Fruit fly (Drosophila melanogaster): ENCODE data around the gene CG13950.
A peak's percentile ranks its signal among the peaks of the same experiment; 100 is the strongest.

CG13950 gene

DNA sequence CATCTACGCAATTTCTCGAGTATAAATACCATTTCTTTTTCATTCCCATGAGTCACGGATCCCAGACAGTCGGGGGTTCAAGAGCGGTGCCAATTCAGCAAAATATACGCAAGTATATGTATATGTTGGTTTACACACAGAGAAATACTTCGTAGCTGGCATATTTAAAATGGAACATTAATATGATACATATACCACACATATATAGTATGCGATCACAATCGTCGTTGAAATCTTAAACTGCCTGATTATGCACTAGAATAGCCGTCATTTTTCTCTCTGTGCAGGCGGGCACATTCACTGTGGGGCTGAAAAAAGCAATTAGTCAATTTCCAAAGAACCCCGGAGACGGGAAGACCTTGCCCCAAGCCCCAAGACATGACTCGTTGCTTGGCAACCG, 18.3 kb upstream of the CG13950 start (continued):
- TF ChIP-seq CG9797 (GFP tag; optimal IDR thresholded peaks at IDR 0.05) = no peak
- peak; percentile 66; the same call in 1 of the 3 replicates for TF ChIP-seq CG2889 (GFP tag; IDR thresholded peaks at IDR 0.05)
- peak; percentile 33 for TF ChIP-seq shn (GFP tag; optimal IDR thresholded peaks at IDR 0.05)
- TF ChIP-seq Med (GFP tag) = peak; percentile 93
- peak; percentile 73 for TF ChIP-seq Blimp-1 (GFP tag; optimal IDR thresholded peaks at IDR 0.05)
- TF ChIP-seq CG10959 (GFP tag; IDR thresholded peaks at IDR 0.05) = peak; percentile 61
- TF ChIP-seq H15 (GFP tag; IDR thresholded peaks at IDR 0.05) = peak; percentile 74; the same call in 2 of the 3 replicates
- peak; percentile 65 for TF ChIP-seq CG9727 (GFP tag; optimal IDR thresholded peaks at IDR 0.05)
- peak; percentile 70 for TF ChIP-seq CG15269 (tag; optimal IDR thresholded peaks at IDR 0.05)
- TF ChIP-seq zfh1 (GFP tag; IDR thresholded peaks at IDR 0.05) = peak; percentile 76
- no peak for TF ChIP-seq h (optimal IDR thresholded peaks at IDR 0.05)
- TF ChIP-seq CG2202 (tag; optimal IDR thresholded peaks at IDR 0.05) = no peak
- no peak for TF ChIP-seq CG15479 (GFP tag; optimal IDR thresholded peaks at IDR 0.05)
- TF ChIP-seq mirr (GFP tag; optimal IDR thresholded peaks at IDR 0.05) = peak; percentile 49
- no peak for TF ChIP-seq gsb-n (tag; optimal IDR thresholded peaks at IDR 0.05)
- peak; percentile 15 for TF ChIP-seq trem (tag; optimal IDR thresholded peaks at IDR 0.05)
- TF ChIP-seq TFAM (GFP tag; optimal IDR thresholded peaks at IDR 0.05) = no peak
- TF ChIP-seq MBD-R2 (GFP tag; IDR thresholded peaks at IDR 0.05) = peak; percentile 76; the same call in 1 of the 2 replicates
- peak; percentile 63 for TF ChIP-seq chn (GFP tag; optimal IDR thresholded peaks at IDR 0.05)
- no peak for TF ChIP-seq ERR (GFP tag; optimal IDR thresholded peaks at IDR 0.05)
- TF ChIP-seq Kr (GFP tag; optimal IDR thresholded peaks at IDR 0.05) = no peak
- peak; percentile 72 for TF ChIP-seq CG13775 (GFP tag; optimal IDR thresholded peaks at IDR 0.05)
- no peak for TF ChIP-seq Sry-β (GFP tag; optimal IDR thresholded peaks at IDR 0.05)
- peak; percentile 48; the same call in 1 of the 2 replicates for TF ChIP-seq CG43689 (GFP tag; IDR thresholded peaks at IDR 0.05)
- peak; percentile 38 for TF ChIP-seq ftz-f1 (GFP tag; optimal IDR thresholded peaks at IDR 0.05)
- TF ChIP-seq Mes4 (GFP tag; optimal IDR thresholded peaks at IDR 0.05) = peak; percentile 63
- TF ChIP-seq vfl (GFP tag; optimal IDR thresholded peaks at IDR 0.05) = peak; percentile 75
- peak; percentile 4 for TF ChIP-seq Jarid2 (GFP tag; optimal IDR thresholded peaks at IDR 0.05)
- TF ChIP-seq p53 (GFP tag; optimal IDR thresholded peaks at IDR 0.05) = no peak
- TF ChIP-seq sr (GFP tag; IDR thresholded peaks at IDR 0.05) = peak; percentile 45; the same call in 1 of the 3 replicates
- TF ChIP-seq crol (GFP tag; IDR thresholded peaks at IDR 0.05) = 0 out of 2 replicates have a peak, but pooled peaks have one; percentile 11

DNA sequence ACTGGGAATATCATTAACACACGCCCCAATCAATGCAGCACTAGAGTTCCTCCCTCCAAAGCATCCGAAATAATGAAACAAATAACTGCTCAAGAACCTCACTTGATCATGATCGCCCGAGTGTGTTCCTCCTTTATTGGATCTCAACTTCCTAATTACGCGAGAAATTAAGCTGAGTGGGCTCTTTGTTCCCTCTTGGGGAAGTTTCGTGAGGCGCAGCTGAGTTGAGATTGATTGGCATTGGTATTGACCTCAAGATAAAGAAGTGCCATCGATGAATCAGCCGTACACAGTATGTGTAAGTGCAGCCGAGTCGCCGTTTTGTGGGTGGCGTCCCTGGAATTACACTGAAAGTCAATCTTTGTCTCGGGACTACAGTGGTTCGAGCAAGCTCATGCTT, 17.1 kb upstream of the CG13950 start:
- TF ChIP-seq CG5953 (GFP tag; IDR thresholded peaks at IDR 0.05) (no peak), gt (GFP tag; IDR thresholded peaks at IDR 0.05) (no peak), knrl (GFP tag; IDR thresholded peaks at IDR 0.05; ENCODE audit: partially characterized antibody) (no peak), sima (GFP tag; optimal IDR thresholded peaks at IDR 0.05) (no peak), CG16779 (GFP tag; IDR thresholded peaks at IDR 0.05) (no peak), CG11456 (GFP tag; IDR thresholded peaks at IDR 0.05) (no peak), B-H2 (GFP tag; optimal IDR thresholded peaks at IDR 0.05) (no peak), Ssrp (tag; optimal IDR thresholded peaks at IDR 0.05) (no peak), bcd (GFP tag; optimal IDR thresholded peaks at IDR 0.05) (no peak), slp2 (GFP tag; optimal IDR thresholded peaks at IDR 0.05) (no peak), nerfin-2 (GFP tag; IDR thresholded peaks at IDR 0.05; ENCODE audit: partially characterized antibody) (no peak), gcm2 (GFP tag; optimal IDR thresholded peaks at IDR 0.05) (no peak), CG1647 (GFP tag; optimal IDR thresholded peaks at IDR 0.05) (no peak), CG7745 (tag; optimal IDR thresholded peaks at IDR 0.05) (no peak), fd96Cb (tag; optimal IDR thresholded peaks at IDR 0.05) (no peak), sna (GFP tag; IDR thresholded peaks at IDR 0.05; ENCODE audit: partially characterized antibody) (no peak), az2 (GFP tag; optimal IDR thresholded peaks at IDR 0.05) (no peak)

Measured in whole organism, embryonic.